Fruit fly (Drosophila melanogaster): ENCODE measurements around the gene CG18178.

The CG18178 gene

DNA sequence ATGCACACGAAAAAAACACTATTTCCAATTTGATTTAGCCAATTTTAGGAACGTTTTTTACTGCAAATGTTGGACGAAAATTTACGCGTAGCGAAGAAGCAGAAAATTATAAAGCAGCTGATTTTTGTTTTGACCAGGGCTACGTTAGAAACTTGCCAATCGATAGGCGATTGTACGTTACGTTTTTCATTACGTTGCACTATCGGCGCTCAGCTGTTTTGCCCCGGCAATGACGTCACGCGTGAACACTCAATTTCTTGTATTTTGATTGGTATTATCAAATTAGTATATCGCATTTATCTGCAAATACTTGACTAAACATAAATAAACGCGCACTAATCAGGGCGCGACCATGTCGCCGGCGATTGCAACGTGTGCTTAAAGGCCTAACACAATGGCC is 40.0 kb downstream of the CG18178 start, which contains the start of the genes fry and CG16717 (continued):
- TF ChIP-seq CG34376 (GFP tag; optimal IDR thresholded peaks at IDR 0.05) (peak; percentile 85), jigr1 (GFP tag; IDR thresholded peaks at IDR 0.05) (no peak), gsb-n (tag; optimal IDR thresholded peaks at IDR 0.05) (no peak), CG4360 (GFP tag; IDR thresholded peaks at IDR 0.05) (no peak), Atf6 (GFP tag; IDR thresholded peaks at IDR 0.05) (no peak), inv (GFP tag; IDR thresholded peaks at IDR 0.05; ENCODE audit: partially characterized antibody) (no peak), Fer1 (GFP tag; optimal IDR thresholded peaks at IDR 0.05) (peak; percentile 26), CG33213 (GFP tag; optimal IDR thresholded peaks at IDR 0.05) (no peak), CG10959 (GFP tag; IDR thresholded peaks at IDR 0.05) (no peak), dan (GFP tag; IDR thresholded peaks at IDR 0.05) (no peak), CG8290 (GFP tag; optimal IDR thresholded peaks at IDR 0.05) (no peak), CG8290 (tag; optimal IDR thresholded peaks at IDR 0.05) (no peak), NFAT (GFP tag; IDR thresholded peaks at IDR 0.05) (no peak), NC2α (GFP tag; optimal IDR thresholded peaks at IDR 0.05) (no peak), CG17385 (GFP tag; optimal IDR thresholded peaks at IDR 0.05) (peak; percentile 92), tin (GFP tag; optimal IDR thresholded peaks at IDR 0.05) (no peak), CG4404 (GFP tag; IDR thresholded peaks at IDR 0.05) (no peak), Fer2 (tag; optimal IDR thresholded peaks at IDR 0.05) (no peak), Nf-YB (GFP tag; optimal IDR thresholded peaks at IDR 0.05) (no peak), CG7839 (tag; optimal IDR thresholded peaks at IDR 0.05) (no peak), HmgZ (tag; optimal IDR thresholded peaks at IDR 0.05) (peak; percentile 15), CG2875 (GFP tag; optimal IDR thresholded peaks at IDR 0.05) (no peak), MBD-R2 (GFP tag; IDR thresholded peaks at IDR 0.05) (peak; percentile 92), CG7928 (GFP tag; optimal IDR thresholded peaks at IDR 0.05) (peak; percentile 93), CG11398 (GFP tag; optimal IDR thresholded peaks at IDR 0.05) (no peak), ftz-f1 (GFP tag; optimal IDR thresholded peaks at IDR 0.05) (no peak), CG10462 (GFP tag; optimal IDR thresholded peaks at IDR 0.05) (no peak), Dll (GFP tag; IDR thresholded peaks at IDR 0.05; ENCODE audit: partially characterized antibody) (peak; percentile 68), nom (GFP tag; optimal IDR thresholded peaks at IDR 0.05) (no peak), CG9437 (GFP tag; optimal IDR thresholded peaks at IDR 0.05) (peak; percentile 99), CG12104 (GFP tag; optimal IDR thresholded peaks at IDR 0.05) (no peak), CG17359 (tag; optimal IDR thresholded peaks at IDR 0.05) (no peak), lmd (GFP tag; IDR thresholded peaks at IDR 0.05) (no peak), pb (GFP tag; optimal IDR thresholded peaks at IDR 0.05) (no peak), CG4730 (GFP tag; IDR thresholded peaks at IDR 0.05) (no peak), sug (tag; optimal IDR thresholded peaks at IDR 0.05) (peak; percentile 30), CG12071 (GFP tag; optimal IDR thresholded peaks at IDR 0.05) (no peak), Bgb (GFP tag; IDR thresholded peaks at IDR 0.05; ENCODE audit: partially characterized antibody) (peak; percentile 68; the same call in 1 of the 2 replicates), Opbp (GFP tag; IDR thresholded peaks at IDR 0.05; ENCODE audit: partially characterized antibody) (peak; percentile 69; the same call in 2 of the 3 replicates), Rfx (GFP tag; IDR thresholded peaks at IDR 0.05) (no peak), mam (GFP tag; optimal IDR thresholded peaks at IDR 0.05) (no peak), CG15696 (tag; optimal IDR thresholded peaks at IDR 0.05) (no peak), sens (GFP tag) (no peak), p53 (GFP tag; optimal IDR thresholded peaks at IDR 0.05) (no peak), CkIIα-i1 (GFP tag; IDR thresholded peaks at IDR 0.05) (no peak), fd64A (GFP tag; optimal IDR thresholded peaks at IDR 0.05) (no peak), mirr (GFP tag; optimal IDR thresholded peaks at IDR 0.05) (peak; percentile 51), CG2199 (GFP tag; IDR thresholded peaks at IDR 0.05) (no peak), CG16813 (GFP tag; IDR thresholded peaks at IDR 0.05; ENCODE audit: partially characterized antibody) (peak; percentile 44; the same call in 1 of the 3 replicates), pzg (GFP tag; optimal IDR thresholded peaks at IDR 0.05) (peak; percentile 67), pros (GFP tag; optimal IDR thresholded peaks at IDR 0.05) (no peak), CG17361 (GFP tag; IDR thresholded peaks at IDR 0.05) (no peak)

Data from whole organism, embryonic.